Fruit fly (Drosophila melanogaster) whole organism, embryonic: ENCODE measurements around the gene Adck5.

ENCODE experiments used
- BtbVII ChIP-seq: fragments of 200-800 bp; sonication (Bioruptor generic); optimal IDR thresholded peaks from 3 replicates; lab custom pipeline; 2017; ENCODE audit warnings: missing biosample characterization, mild to moderate bottlenecking, missing genetic modification characterization
- C15 ChIP-seq: fragments of 200-800 bp; sonication (Bioruptor generic); IDR thresholded peaks from 3 replicates; pipeline ENCODE4 v1.3.6; 2022; ENCODE audit warnings: missing biosample characterization, missing genetic modification characterization
- CG10274 ChIP-seq: fragments of 200-800 bp; sonication (Bioruptor generic); optimal IDR thresholded peaks from 3 replicates; lab custom pipeline; 2017; ENCODE audit warnings: missing biosample characterization, mild to moderate bottlenecking, missing genetic modification characterization
- CG11398 ChIP-seq: fragments of 200-800 bp; sonication (Bioruptor generic); optimal IDR thresholded peaks from 2 replicates; lab custom pipeline; 2016; ENCODE audit warnings: missing biosample characterization, missing genetic modification characterization
- CG13624 ChIP-seq: fragments of 200-800 bp; sonication (Bioruptor generic); optimal IDR thresholded peaks from 2 replicates; lab custom pipeline; 2016; ENCODE audit warnings: missing biosample characterization, missing genetic modification characterization
- CG14860 ChIP-seq: fragments of 200-800 bp; sonication (Bioruptor generic); IDR thresholded peaks from 3 replicates; pipeline ENCODE4 v1.3.6; 2022; ENCODE audit warnings: missing biosample characterization, missing genetic modification characterization; ENCODE audit not compliant: partially characterized antibody
- CG17829 ChIP-seq: fragments of 200-800 bp; optimal IDR thresholded peaks from 2 replicates; lab custom pipeline; 2019; ENCODE audit warnings: missing biosample characterization, mild to moderate bottlenecking, missing genetic modification characterization, moderate library complexity
- CG18599 ChIP-seq: fragments of 200-800 bp; sonication (Bioruptor generic); optimal IDR thresholded peaks from 3 replicates; lab custom pipeline; 2017; ENCODE audit warnings: missing biosample characterization, missing genetic modification characterization, mild to moderate bottlenecking, moderate library complexity, missing genetic modification reagents
- CG32772 ChIP-seq: fragments of 200-800 bp; sonication (Bioruptor generic); IDR thresholded peaks from 2 replicates; pipeline ENCODE4 v1.3.6; 2022; ENCODE audit warnings: missing biosample characterization, missing genetic modification characterization
- CG4360 ChIP-seq: fragments of 200-800 bp; sonication (Bioruptor generic); IDR thresholded peaks from 2 replicates; pipeline ENCODE4 v1.3.6; 2022; ENCODE audit warnings: missing biosample characterization, missing genetic modification characterization
- CG43689 ChIP-seq: fragments of 200-800 bp; sonication (Bioruptor generic); IDR thresholded peaks from 2 replicates; pipeline ENCODE4 v1.3.6; 2022; ENCODE audit warnings: missing biosample characterization, missing genetic modification characterization
- CG6654 ChIP-seq: fragments of 200-800 bp; sonication (Bioruptor generic); optimal IDR thresholded peaks from 2 replicates; lab custom pipeline; 2017; ENCODE audit warnings: missing biosample characterization, mild to moderate bottlenecking, missing genetic modification characterization
- CG7963 ChIP-seq: fragments of 200-800 bp; sonication (Bioruptor generic); IDR thresholded peaks from 3 replicates; pipeline ENCODE4 v1.3.6; 2022; ENCODE audit warnings: missing biosample characterization, missing genetic modification characterization; ENCODE audit not compliant: partially characterized antibody
- CG8290 ChIP-seq, 3 experiments: fragments of 200-800 bp; sonication (Bioruptor generic); optimal IDR thresholded peaks; 2 replicates each; lab custom pipeline; 2016 to 2019; ENCODE audit warnings: missing biosample characterization in 3 of 3, missing genetic modification characterization in 3 of 3, mild to moderate bottlenecking in 2 of 3, moderate library complexity in 1 of 3
- CG9215 ChIP-seq: fragments of 200-800 bp; sonication (Bioruptor generic); IDR thresholded peaks from 2 replicates; pipeline ENCODE4 v1.3.6; 2022; ENCODE audit warnings: missing biosample characterization, missing genetic modification characterization
- Dp ChIP-seq: fragments of 200-800 bp; sonication (Bioruptor generic); optimal IDR thresholded peaks from 2 replicates; lab custom pipeline; 2018; ENCODE audit warnings: missing biosample characterization, mild to moderate bottlenecking, missing genetic modification characterization, moderate library complexity
- Dref ChIP-seq: fragments of 200-800 bp; sonication (Bioruptor generic); IDR thresholded peaks from 2 replicates; pipeline ENCODE4 v1.3.6; 2022; ENCODE audit warnings: missing biosample characterization, missing genetic modification characterization
- Drgx ChIP-seq: fragments of 200-800 bp; sonication (Bioruptor generic); IDR thresholded peaks from 2 replicates; pipeline ENCODE4 v1.3.6; 2022; ENCODE audit warnings: missing biosample characterization, missing genetic modification characterization
- ERR ChIP-seq: fragments of 200-800 bp; sonication (Bioruptor generic); optimal IDR thresholded peaks from 2 replicates; lab custom pipeline; 2016; ENCODE audit warnings: missing biosample characterization, missing genetic modification characterization
- Ets65A ChIP-seq: fragments of 200-800 bp; sonication (Bioruptor generic); peaks from one replicate; lab custom pipeline; 2016; ENCODE audit warnings: missing biosample characterization, missing genetic modification characterization
- GATAe ChIP-seq: fragments of 200-800 bp; sonication (Bioruptor generic); conservative IDR thresholded peaks from 2 replicates; pipeline ENCODE4 v1.3.6; 2022; ENCODE audit warnings: missing biosample characterization, missing genetic modification characterization
- H15 ChIP-seq: fragments of 200-800 bp; sonication (Bioruptor generic); IDR thresholded peaks from 3 replicates; pipeline ENCODE4 v1.3.6; 2022; ENCODE audit warnings: missing biosample characterization, missing genetic modification characterization
- Hand ChIP-seq: fragments of 200-800 bp; sonication (Bioruptor generic); optimal IDR thresholded peaks from 2 replicates; lab custom pipeline; 2017; ENCODE audit warnings: mild to moderate bottlenecking, missing biosample characterization, missing genetic modification reagents, missing genetic modification characterization
- HmgD ChIP-seq: fragments of 200-800 bp; sonication (Bioruptor generic); optimal IDR thresholded peaks from 3 replicates; lab custom pipeline; 2016; ENCODE audit warnings: missing biosample characterization, missing genetic modification characterization
- Lpt ChIP-seq: fragments of >200 bp; optimal IDR thresholded peaks from 2 replicates; lab custom pipeline; 2018; ENCODE audit warnings: missing biosample characterization, missing genetic modification characterization
- MBD-R2 ChIP-seq: fragments of 200-800 bp; sonication (Bioruptor generic); IDR thresholded peaks from 2 replicates; pipeline ENCODE4 v1.3.6; 2022; ENCODE audit warnings: missing biosample characterization, missing genetic modification characterization
- NK7.1 ChIP-seq: fragments of 200-800 bp; sonication (Bioruptor generic); optimal IDR thresholded peaks from 3 replicates; lab custom pipeline; 2016; ENCODE audit warnings: missing biosample characterization, missing genetic modification characterization
- Nf-YB ChIP-seq: fragments of 200-800 bp; sonication (Bioruptor generic); optimal IDR thresholded peaks from 3 replicates; lab custom pipeline; 2019; ENCODE audit warnings: missing biosample characterization, mild to moderate bottlenecking, missing genetic modification characterization, moderate library complexity
- Poxn ChIP-seq: fragments of 200-800 bp; sonication (Bioruptor generic); IDR thresholded peaks from 2 replicates; pipeline ENCODE4 v1.3.6; 2022; ENCODE audit warnings: missing biosample characterization, missing genetic modification characterization
- Spps ChIP-seq: fragments of 200-800 bp; sonication (Bioruptor generic); optimal IDR thresholded peaks from 2 replicates; lab custom pipeline; 2018; ENCODE audit warnings: missing biosample characterization, mild to moderate bottlenecking, missing genetic modification characterization
- TFAM ChIP-seq: fragments of 200-800 bp; sonication (Bioruptor generic); optimal IDR thresholded peaks from 2 replicates; lab custom pipeline; 2017; ENCODE audit warnings: missing biosample characterization, missing genetic modification characterization, inconsistent platforms
- bbx ChIP-seq: fragments of 200-800 bp; sonication (Bioruptor generic); IDR thresholded peaks from 2 replicates; pipeline ENCODE4 v1.3.6; 2022; ENCODE audit warnings: missing biosample characterization, missing genetic modification characterization; ENCODE audit not compliant: partially characterized antibody
- br ChIP-seq: fragments of >200 bp; optimal IDR thresholded peaks from 2 replicates; lab custom pipeline; 2017
- cad ChIP-seq: fragments of >200 bp; optimal IDR thresholded peaks from 2 replicates; lab custom pipeline; 2017; ENCODE audit warnings: missing biosample characterization, missing genetic modification characterization
- dpn ChIP-seq, 2 experiments: fragments of 200-800 bp; sonication (Bioruptor generic); optimal IDR thresholded peaks; 3 replicates each; lab custom pipeline; 2016; ENCODE audit warnings: missing biosample characterization in 2 of 2, missing genetic modification characterization in 2 of 2
- esg ChIP-seq: fragments of 200-800 bp; sonication (Bioruptor generic); conservative IDR thresholded peaks from 2 replicates; pipeline ENCODE4 v1.3.6; 2022; ENCODE audit warnings: missing biosample characterization, missing genetic modification characterization
- fru ChIP-seq: fragments of >200 bp; optimal IDR thresholded peaks from 2 replicates; lab custom pipeline; 2017
- ftz-f1 ChIP-seq: fragments of 200-800 bp; sonication (Bioruptor generic); optimal IDR thresholded peaks from 2 replicates; lab custom pipeline; 2016; ENCODE audit warnings: missing biosample characterization, missing genetic modification characterization
- gce ChIP-seq: fragments of 200-800 bp; sonication (Bioruptor generic); IDR thresholded peaks from 3 replicates; pipeline ENCODE4 v1.3.6; 2022; ENCODE audit warnings: missing biosample characterization, missing genetic modification characterization
- grau ChIP-seq: fragments of 200-800 bp; optimal IDR thresholded peaks from 3 replicates; lab custom pipeline; 2019; ENCODE audit warnings: missing biosample characterization, mild to moderate bottlenecking, missing genetic modification characterization, moderate library complexity
- inv ChIP-seq: fragments of 200-800 bp; sonication (Bioruptor generic); IDR thresholded peaks from 2 replicates; pipeline ENCODE4 v1.3.6; 2022; ENCODE audit warnings: missing biosample characterization, missing genetic modification characterization; ENCODE audit not compliant: partially characterized antibody
- jigr1 ChIP-seq: fragments of 200-800 bp; sonication (Bioruptor generic); IDR thresholded peaks from 3 replicates; pipeline ENCODE4 v1.3.6; 2022; ENCODE audit warnings: missing biosample characterization, missing genetic modification characterization
- ken ChIP-seq: fragments of 200-800 bp; sonication (Bioruptor generic); IDR thresholded peaks from 3 replicates; pipeline ENCODE4 v1.3.6; 2022; ENCODE audit warnings: missing biosample characterization, missing genetic modification characterization
- lilli ChIP-seq: fragments of 200-800 bp; sonication (Bioruptor generic); optimal IDR thresholded peaks from 3 replicates; lab custom pipeline; 2016; ENCODE audit warnings: missing biosample characterization, missing genetic modification characterization
- nerfin-2 ChIP-seq: fragments of 200-800 bp; sonication (Bioruptor generic); IDR thresholded peaks from 2 replicates; pipeline ENCODE4 v1.3.6; 2022; ENCODE audit warnings: missing biosample characterization, missing genetic modification characterization; ENCODE audit not compliant: partially characterized antibody
- pho ChIP-seq: fragments of 200-800 bp; sonication (Bioruptor generic); optimal IDR thresholded peaks from 2 replicates; lab custom pipeline; 2016; ENCODE audit warnings: missing biosample characterization, missing genetic modification characterization
- pnt ChIP-seq: fragments of 200-800 bp; sonication (Bioruptor generic); optimal IDR thresholded peaks from 3 replicates; lab custom pipeline; 2016; ENCODE audit warnings: missing biosample characterization, missing genetic modification characterization
- ro ChIP-seq: fragments of 200-800 bp; sonication (Bioruptor generic); IDR thresholded peaks from 2 replicates; pipeline ENCODE4 v1.3.6; 2022; ENCODE audit warnings: missing biosample characterization, missing genetic modification characterization
- row ChIP-seq: fragments of 200-800 bp; sonication (Bioruptor generic); IDR thresholded peaks from 3 replicates; pipeline ENCODE4 v1.3.6; 2022; ENCODE audit warnings: missing biosample characterization, missing genetic modification characterization
- tgo ChIP-seq: fragments of 200-800 bp; sonication (Bioruptor generic); IDR thresholded peaks from 3 replicates; pipeline ENCODE4 v1.3.6; 2022; ENCODE audit warnings: missing biosample characterization, missing genetic modification characterization
- trh ChIP-seq: fragments of 200-800 bp; sonication (Bioruptor generic); optimal IDR thresholded peaks from 2 replicates; lab custom pipeline; 2016; ENCODE audit warnings: missing biosample characterization, missing genetic modification characterization
- vfl ChIP-seq: fragments of 200-800 bp; sonication (Bioruptor generic); optimal IDR thresholded peaks from 2 replicates; lab custom pipeline; 2016; ENCODE audit warnings: missing biosample characterization, missing genetic modification characterization

The Adck5 gene

dm6 chr3L:11123088-11123487 is 46.5 kb upstream of the Adck5 start, which contains the start of the genes Ufd1 and NaPi-III (continued):
- TF ChIP-seq cad (GFP tag; lab: Kevin White, UChicago) (no peak), ftz-f1 (GFP tag; lab: Kevin White, UChicago) (peak; percentile 66), CG7963 (GFP tag; lab: Robert Waterston, UW) (peak; percentile 68), CG17829 (tag; lab: Kevin White, UChicago) (peak; percentile 71), tgo (GFP tag; lab: Robert Waterston, UW) (no peak), CG32772 (peak; percentile 85), H15 (GFP tag; lab: Robert Waterston, UW) (no peak), Lpt (GFP tag; lab: Kevin White, UChicago) (no peak), pho (GFP tag; lab: Kevin White, UChicago) (peak; percentile 35), CG43689 (no peak), C15 (GFP tag; lab: Robert Waterston, UW) (no peak), Dref (GFP tag; lab: Robert Waterston, UW) (peak; percentile 78), nerfin-2 (GFP tag; lab: Robert Waterston, UW) (peak; percentile 59), MBD-R2 (peak; percentile 97), Hand (no peak), Drgx (GFP tag; lab: Robert Waterston, UW) (peak; percentile 57), pnt (GFP tag; lab: Kevin White, UChicago) (peak; percentile 26), Dp (GFP tag; lab: Kevin White, UChicago) (peak; percentile 85), CG6654 (GFP tag; lab: Kevin White, UChicago) (no peak), HmgD (GFP tag; lab: Kevin White, UChicago) (peak; percentile 94), jigr1 (GFP tag; lab: Robert Waterston, UW) (no peak), CG4360 (GFP tag; lab: Robert Waterston, UW) (peak; percentile 82), dpn (GFP tag; optimal IDR thresholded peaks at IDR 0.05; lab: Kevin White, UChicago) (peak; percentile 46 to 62), lilli (GFP tag; lab: Kevin White, UChicago) (peak; percentile 46), row (GFP tag; lab: Robert Waterston, UW) (peak; percentile 45; the same call in 2 of the 3 replicates), CG8290 (GFP tag; optimal IDR thresholded peaks at IDR 0.05; lab: Kevin White, UChicago) (peak; percentile 26), CG8290 (tag; optimal IDR thresholded peaks at IDR 0.05; lab: Kevin White, UChicago) (peak in 1 of 2 experiments; percentile 90), GATAe (peak; percentile 50; the same call in 1 of the 2 replicates), CG18599 (GFP tag; lab: Kevin White, UChicago) (no peak), Spps (no peak), ERR (GFP tag; lab: Kevin White, UChicago) (peak; percentile 51), BtbVII (GFP tag; lab: Kevin White, UChicago) (no peak), grau (tag; lab: Kevin White, UChicago) (peak; percentile 46), ro (GFP tag; lab: Robert Waterston, UW) (no peak), Ets65A (GFP tag; lab: Kevin White, UChicago) (peak; percentile 88), fru (no peak), ken (GFP tag; lab: Robert Waterston, UW) (0 out of 3 replicates have a peak, but pooled peaks have one; percentile 4), Nf-YB (GFP tag; lab: Kevin White, UChicago) (no peak), NK7.1 (GFP tag; lab: Kevin White, UChicago) (no peak), CG11398 (no peak), CG9215 (GFP tag; lab: Robert Waterston, UW) (no peak; the same call in 1 of the 2 replicates), trh (GFP tag; lab: Kevin White, UChicago) (no peak), Poxn (GFP tag; lab: Robert Waterston, UW) (no peak), TFAM (GFP tag; lab: Kevin White, UChicago) (no peak), vfl (GFP tag; lab: Kevin White, UChicago) (peak; percentile 38), esg (GFP tag; lab: Robert Waterston, UW) (no peak), CG14860 (peak; percentile 64), gce (GFP tag; lab: Robert Waterston, UW) (no peak), br (lab: Kevin White, UChicago) (no peak), inv (GFP tag; lab: Robert Waterston, UW) (peak; percentile 71; the same call in 1 of the 2 replicates), bbx (GFP tag; lab: Robert Waterston, UW) (peak; percentile 91), CG10274 (GFP tag; lab: Kevin White, UChicago) (no peak), CG13624 (GFP tag; lab: Kevin White, UChicago) (peak; percentile 68)
